Worm (Caenorhabditis elegans) whole organism, L4 larva: ENCODE data around the gene ulp-3.

Experiments used
- T26A8.4 ChIP-seq: fragments of 200-800 bp; sonication (Bioruptor generic); IDR thresholded peaks from 2 replicates; pipeline ENCODE4 v1.3.6; 2022; ENCODE audit warnings: missing genetic modification characterization, missing compliant biosample characterization
- Y5F2A.4 ChIP-seq: fragments of 200-800 bp; sonication (Bioruptor generic); optimal IDR thresholded peaks from 2 replicates; lab custom pipeline; 2018; ENCODE audit warnings: mild to moderate bottlenecking, missing genetic modification characterization, missing compliant biosample characterization
- ZK546.5 ChIP-seq, 2 experiments: sonication (generic microtip); optimal IDR thresholded peaks; 2 replicates each; lab custom pipeline; 2017; ENCODE audit warnings: missing biosample characterization in 2 of 2, missing genetic modification characterization in 2 of 2
- aha-1 ChIP-seq: fragments of 150-350 bp; peaks from one replicate; lab custom pipeline; 2014; ENCODE audit warnings: missing biosample characterization, missing genetic modification characterization
- ceh-82 ChIP-seq: sonication (generic microtip); optimal IDR thresholded peaks from 2 replicates; lab custom pipeline; 2017; ENCODE audit warnings: missing biosample characterization, missing genetic modification characterization
- ctbp-1 ChIP-seq: fragments of 200-800 bp; sonication (Bioruptor generic); IDR thresholded peaks from 2 replicates; pipeline ENCODE4 v1.3.6; 2022; ENCODE audit warnings: missing genetic modification reagents, missing genetic modification characterization, missing compliant biosample characterization
- daf-16 ChIP-seq, 3 experiments: sonication (generic microtip); optimal IDR thresholded peaks; 2 replicates each; lab custom pipeline; 2016 to 2017; ENCODE audit warnings: missing genetic modification characterization in 3 of 3, missing genetic modification reagents in 3 of 3, mild to moderate bottlenecking in 2 of 3, missing compliant biosample characterization in 2 of 3, missing biosample characterization in 1 of 3, moderate library complexity in 1 of 3
- dmd-8 ChIP-seq: fragments of 200-800 bp; sonication (Bioruptor generic); IDR thresholded peaks from 2 replicates; pipeline ENCODE4 v1.3.6; 2022; ENCODE audit warnings: missing genetic modification characterization, missing compliant biosample characterization
- dpl-1 ChIP-seq: fragments of 150-350 bp; optimal IDR thresholded peaks from 2 replicates; lab custom pipeline; 2014; ENCODE audit warnings: missing biosample characterization, missing genetic modification reagents, missing genetic modification characterization
- dve-1 ChIP-seq: sonication (generic microtip); optimal IDR thresholded peaks from 2 replicates; lab custom pipeline; 2017; ENCODE audit warnings: antibody characterized with exemption, mild to moderate bottlenecking, missing genetic modification characterization, missing compliant biosample characterization; ENCODE audit not compliant: insufficient read depth
- egl-27 ChIP-seq: sonication (generic microtip); optimal IDR thresholded peaks from 3 replicates; lab custom pipeline; 2017; ENCODE audit warnings: missing biosample characterization, missing genetic modification reagents, missing genetic modification characterization
- hlh-30 ChIP-seq: sonication (generic microtip); optimal IDR thresholded peaks from 2 replicates; lab custom pipeline; 2017; ENCODE audit warnings: antibody characterized with exemption, mild to moderate bottlenecking, missing genetic modification characterization, missing compliant biosample characterization; ENCODE audit not compliant: insufficient read depth
- lin-13 ChIP-seq: fragments of 150-350 bp; optimal IDR thresholded peaks from 2 replicates; lab custom pipeline; 2014; ENCODE audit warnings: missing biosample characterization, missing genetic modification reagents, missing genetic modification characterization
- lin-29 ChIP-seq: fragments of 200-800 bp; sonication (Bioruptor generic); IDR thresholded peaks from 2 replicates; pipeline ENCODE4 v1.3.6; 2022; ENCODE audit warnings: missing genetic modification reagents, missing genetic modification characterization, missing compliant biosample characterization
- lin-38 ChIP-seq: fragments of 200-800 bp; sonication (Bioruptor generic); IDR thresholded peaks from 2 replicates; pipeline ENCODE4 v1.3.6; 2022; ENCODE audit warnings: missing genetic modification reagents, missing genetic modification characterization, missing compliant biosample characterization
- lsy-2 ChIP-seq, 2 experiments: fragments of 150-350 bp in 1 of 2; sonication (generic microtip) in 1 of 2; optimal IDR thresholded peaks; 2 replicates each; lab custom pipeline; 2014 to 2017; ENCODE audit warnings: missing biosample characterization in 2 of 2, missing genetic modification characterization in 2 of 2
- madf-9 ChIP-seq: fragments of 200-800 bp; sonication (Bioruptor generic); conservative IDR thresholded peaks from 2 replicates; pipeline ENCODE4 v1.3.6; 2022; ENCODE audit warnings: missing genetic modification reagents, missing genetic modification characterization, missing compliant biosample characterization
- mep-1 ChIP-seq: fragments of 150-350 bp; sonication (generic microtip); optimal IDR thresholded peaks from 3 replicates; lab custom pipeline; 2014; ENCODE audit warnings: missing biosample characterization, missing genetic modification characterization
- mes-2 ChIP-seq: sonication (generic microtip); optimal IDR thresholded peaks from 2 replicates; lab custom pipeline; 2016; ENCODE audit warnings: missing genotype, mild to moderate bottlenecking, missing genetic modification characterization, missing compliant biosample characterization; ENCODE audit not compliant: poor library complexity, severe bottlenecking
- nhr-102 ChIP-seq: sonication (generic microtip); optimal IDR thresholded peaks from 2 replicates; lab custom pipeline; 2016; ENCODE audit warnings: mild to moderate bottlenecking, missing genetic modification characterization, moderate library complexity, missing compliant biosample characterization
- nhr-11 ChIP-seq: fragments of 150-350 bp; optimal IDR thresholded peaks from 2 replicates; lab custom pipeline; 2014; ENCODE audit warnings: missing biosample characterization, missing genetic modification characterization
- nhr-25 ChIP-seq: sonication (generic microtip); optimal IDR thresholded peaks from 2 replicates; lab custom pipeline; 2017; ENCODE audit warnings: missing genetic modification characterization, mild to moderate bottlenecking, missing compliant biosample characterization, antibody characterized with exemption, moderate library complexity, borderline replicate concordance; ENCODE audit not compliant: insufficient read depth
- nhr-28 ChIP-seq: fragments of 150-350 bp; optimal IDR thresholded peaks from 2 replicates; lab custom pipeline; 2014; ENCODE audit warnings: missing biosample characterization, missing genetic modification characterization
- nhr-41 ChIP-seq: fragments of 200-800 bp; sonication (Bioruptor generic); IDR thresholded peaks from 2 replicates; pipeline ENCODE4 v1.3.6; 2022; ENCODE audit warnings: missing genetic modification reagents, missing genetic modification characterization, missing compliant biosample characterization
- nhr-48 ChIP-seq: sonication (generic microtip); optimal IDR thresholded peaks from 2 replicates; lab custom pipeline; 2016; ENCODE audit warnings: mild to moderate bottlenecking, missing genetic modification characterization, missing compliant biosample characterization
- nhr-77 ChIP-seq: fragments of 150-350 bp; optimal IDR thresholded peaks from 2 replicates; lab custom pipeline; 2014; ENCODE audit warnings: missing biosample characterization, missing genetic modification characterization
- pqm-1 ChIP-seq: sonication (generic microtip); optimal IDR thresholded peaks from 2 replicates; lab custom pipeline; 2017; ENCODE audit warnings: missing biosample characterization, missing genetic modification characterization
- rbr-2 ChIP-seq: sonication (generic microtip); optimal IDR thresholded peaks from 2 replicates; lab custom pipeline; 2016; ENCODE audit warnings: missing genotype, missing genetic modification characterization, missing compliant biosample characterization
- saeg-2 ChIP-seq: fragments of 200-800 bp; sonication (Bioruptor generic); IDR thresholded peaks from 2 replicates; pipeline ENCODE4 v1.3.6; 2022; ENCODE audit warnings: missing genetic modification reagents, missing genetic modification characterization, missing compliant biosample characterization
- snpc-1.2 ChIP-seq: fragments of 200-800 bp; sonication (Bioruptor generic); IDR thresholded peaks from 2 replicates; pipeline ENCODE4 v1.3.6; 2022; ENCODE audit warnings: missing genetic modification reagents, missing genetic modification characterization, missing compliant biosample characterization
- spr-1 ChIP-seq: sonication (generic microtip); optimal IDR thresholded peaks from 2 replicates; lab custom pipeline; 2016; ENCODE audit warnings: mild to moderate bottlenecking, missing genetic modification characterization, missing compliant biosample characterization
- unc-62 ChIP-seq, 3 experiments: fragments of 150-350 bp in 1 of 3; sonication (generic microtip); optimal IDR thresholded peaks in 2 of 3; peaks in 1 of 3; 1 replicate in 1 of 3; 2 replicates in 2 of 3; lab custom pipeline; 2014 to 2017; ENCODE audit warnings: missing biosample characterization in 3 of 3, missing genetic modification characterization in 3 of 3, missing genetic modification reagents in 3 of 3, missing genotype in 1 of 3
- vab-7 ChIP-seq: fragments of 200-800 bp; sonication (Bioruptor generic); IDR thresholded peaks from 2 replicates; pipeline ENCODE4 v1.3.6; 2022; ENCODE audit warnings: missing genetic modification reagents, missing genetic modification characterization, missing compliant biosample characterization
- ztf-11 ChIP-seq: fragments of 150-350 bp; optimal IDR thresholded peaks from 2 replicates; lab custom pipeline; 2014; ENCODE audit warnings: missing biosample characterization, missing genetic modification characterization

Gene ulp-3

DNA sequence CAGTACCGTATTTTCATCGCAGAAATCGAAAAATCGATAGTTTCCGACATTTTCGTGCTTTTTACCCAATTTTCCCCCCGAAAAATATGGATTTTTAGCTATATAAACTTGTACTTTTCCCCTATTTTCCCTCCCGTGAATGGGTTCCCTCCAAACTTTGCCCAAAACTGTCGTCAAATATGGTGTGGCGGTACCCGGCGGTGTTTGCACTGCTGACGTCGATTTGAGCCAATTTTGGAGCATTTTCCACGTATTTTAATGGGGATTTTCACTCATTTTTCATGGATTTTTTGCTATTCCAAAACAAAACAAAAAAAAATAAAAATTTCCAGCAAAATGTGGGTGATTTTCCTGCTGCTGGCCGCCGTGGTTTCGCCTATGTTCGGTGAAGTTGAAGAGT lies 9.9 kb downstream of the ulp-3 start, which contains the start of gene Y76B12C.3:
Gene Y76B12C.3 (plus strand): TSS at position 334 of the 400 bp plus-strand sequence.
- TF ChIP-seq ztf-11 (tag; lab: Kevin White, UChicago) (no peak), lsy-2 (tag; optimal IDR thresholded peaks at IDR 0.05; lab: Kevin White, UChicago) (peak in 1 of 2 experiments; percentile 22), mes-2 (tag; lab: Kevin White, UChicago) (peak; percentile 11)

DNA sequence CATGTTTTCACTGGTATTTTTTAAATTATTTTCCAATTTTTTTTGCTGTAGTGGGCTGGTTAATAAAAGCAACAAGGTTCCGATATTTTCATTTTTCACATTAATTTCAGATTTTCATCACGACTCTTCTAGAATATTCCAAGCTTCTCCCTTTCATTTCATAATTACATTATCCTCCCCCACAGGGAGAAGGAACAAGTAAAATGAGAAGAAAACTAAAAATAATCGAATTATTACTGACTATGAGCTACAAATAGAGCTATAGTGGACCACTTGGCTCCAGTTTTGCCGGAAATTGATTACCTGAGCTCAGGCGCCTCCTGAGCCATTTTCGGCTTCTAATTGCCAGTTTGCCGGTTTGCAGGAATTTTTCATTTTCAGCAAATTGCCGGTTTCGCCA lies 12.2 kb downstream of the ulp-3 start:
- TF ChIP-seq unc-62 (GFP tag; optimal IDR thresholded peaks at IDR 0.05 in 1 of 2; lab: Kevin White, UChicago) (no peak), unc-62 (tag; optimal IDR thresholded peaks at IDR 0.05; lab: Kevin White, UChicago) (no peak), aha-1 (tag; lab: Kevin White, UChicago) (peak; percentile 57)

DNA sequence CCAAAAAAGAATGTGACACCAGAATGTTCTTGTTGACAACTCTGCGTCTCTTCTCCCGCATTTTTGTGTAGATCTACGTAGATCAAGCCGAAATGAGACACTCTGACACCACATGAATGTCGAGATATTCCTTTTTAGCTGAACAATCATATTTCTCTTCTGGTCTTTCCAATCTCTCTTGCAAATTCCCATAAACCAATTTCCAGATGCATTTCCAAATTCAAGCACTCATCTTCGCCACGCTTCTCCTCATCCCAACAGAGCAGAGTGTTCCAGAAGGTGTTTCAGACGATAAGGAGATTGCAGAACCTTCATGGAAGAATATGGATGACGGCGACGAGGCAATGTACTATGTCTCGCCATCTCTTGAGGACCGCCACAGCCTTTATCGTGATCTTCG lies 16.3 kb downstream of the ulp-3 start, which contains the start of gene Y76B12C.8:
Gene Y76B12C.8 (plus strand): TSS at position 207 of the 400 bp plus-strand sequence.
- TF ChIP-seq unc-62 (GFP tag; optimal IDR thresholded peaks at IDR 0.05 in 1 of 2; lab: Kevin White, UChicago) (peak in 1 of 2 experiments; percentile 94), unc-62 (tag; optimal IDR thresholded peaks at IDR 0.05; lab: Kevin White, UChicago) (no peak), nhr-41 (GFP tag; lab: Robert Waterston, UW) (no peak)

DNA sequence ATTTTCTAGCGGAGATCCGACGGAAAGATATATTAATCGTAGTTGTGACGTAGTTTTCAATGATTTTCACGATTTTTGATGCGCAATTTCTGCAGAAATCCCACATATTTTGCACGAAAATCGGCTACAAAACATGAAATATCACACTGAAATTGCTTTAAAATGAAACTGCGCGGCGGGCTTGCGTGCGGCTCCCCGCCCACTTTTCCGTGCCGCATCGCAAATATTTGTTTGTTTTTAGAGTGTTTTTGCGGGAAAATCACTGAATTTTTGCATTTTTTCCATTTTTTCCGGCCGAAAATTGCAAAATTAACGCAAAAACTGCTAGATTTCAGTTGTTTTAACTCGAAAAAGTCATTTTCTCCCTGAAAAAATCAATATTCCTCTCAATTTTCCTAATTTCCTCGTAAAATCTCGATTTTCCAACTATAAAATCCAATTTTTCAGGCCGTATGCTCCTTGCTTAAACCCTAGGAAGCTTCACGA lies 17.6 kb downstream of the ulp-3 start, which contains the start of gene Y76B12C.6:
Gene Y76B12C.6 (plus strand): TSS at position 436 of the 486 bp plus-strand sequence.
- TF ChIP-seq daf-16 (GFP tag; optimal IDR thresholded peaks at IDR 0.05; lab: Kevin White, UChicago) (no peak), daf-16 (tag; optimal IDR thresholded peaks at IDR 0.05; lab: Kevin White, UChicago) (peak; percentile 3), vab-7 (GFP tag; lab: Robert Waterston, UW) (no peak), lin-29 (GFP tag; lab: Robert Waterston, UW) (no peak), snpc-1.2 (GFP tag; lab: Robert Waterston, UW) (no peak), aha-1 (tag; lab: Kevin White, UChicago) (peak; percentile 51), ztf-11 (tag; lab: Kevin White, UChicago) (no peak), rbr-2 (no peak), dmd-8 (GFP tag; lab: Robert Waterston, UW) (no peak), hlh-30 (tag; lab: Kevin White, UChicago) (no peak), lsy-2 (tag; optimal IDR thresholded peaks at IDR 0.05; lab: Kevin White, UChicago) (peak in 1 of 2 experiments; percentile 1), dve-1 (tag; lab: Kevin White, UChicago) (peak; percentile 18), ctbp-1 (GFP tag; lab: Robert Waterston, UW) (no peak), Y5F2A.4 (GFP tag; lab: Kevin White, UChicago) (no peak), nhr-48 (tag; lab: Kevin White, UChicago) (no peak), lin-38 (peak; percentile 59), saeg-2 (GFP tag; lab: Robert Waterston, UW) (no peak), pqm-1 (tag; lab: Kevin White, UChicago) (no peak), egl-27 (no peak), nhr-28 (tag; lab: Kevin White, UChicago) (peak; percentile 9), nhr-11 (tag; lab: Kevin White, UChicago) (no peak), ceh-82 (tag; lab: Kevin White, UChicago) (no peak), dpl-1 (GFP tag; lab: Kevin White, UChicago) (peak; percentile 20), ZK546.5 (tag; optimal IDR thresholded peaks at IDR 0.05; lab: Kevin White, UChicago) (no peak), madf-9 (GFP tag; lab: Robert Waterston, UW) (no peak), nhr-25 (tag; lab: Kevin White, UChicago) (no peak), nhr-77 (tag; lab: Kevin White, UChicago) (no peak), T26A8.4 (no peak), lin-13 (GFP tag; lab: Kevin White, UChicago) (peak; percentile 10), mes-2 (tag; lab: Kevin White, UChicago) (peak; percentile 69), mep-1 (tag; lab: Kevin White, UChicago) (peak; percentile 2), nhr-102 (no peak), spr-1 (tag; lab: Kevin White, UChicago) (no peak)
- TF ChIP-seq, all 104 proteins: peak for 10
